Fruit fly (Drosophila melanogaster): ENCODE measurements around the gene kmr.

The kmr gene

dm6 chr3R:13719053-13719452, 4.0 kb downstream of the kmr start (continued):
- TF ChIP-seq chif (GFP tag; optimal IDR thresholded peaks at IDR 0.05) (no peak), chinmo (GFP tag; IDR thresholded peaks at IDR 0.05; ENCODE audit: partially characterized antibody) (0 out of 4 replicates have a peak, but pooled peaks have one; percentile 32), tna (GFP tag; IDR thresholded peaks at IDR 0.05; ENCODE audit: partially characterized antibody) (no peak), ems (GFP tag; optimal IDR thresholded peaks at IDR 0.05) (no peak), CG4617 (GFP tag; optimal IDR thresholded peaks at IDR 0.05; ENCODE audit: borderline replicate concordance) (no peak), CG4707 (GFP tag; optimal IDR thresholded peaks at IDR 0.05) (no peak), CG6175 (GFP tag; IDR thresholded peaks at IDR 0.05) (no peak), dati (GFP tag; IDR thresholded peaks at IDR 0.05) (no peak), en (GFP tag; optimal IDR thresholded peaks at IDR 0.05) (no peak), CG34376 (GFP tag; optimal IDR thresholded peaks at IDR 0.05) (no peak), Ets97D (GFP tag; optimal IDR thresholded peaks at IDR 0.05) (no peak), CG12236 (GFP tag; optimal IDR thresholded peaks at IDR 0.05) (no peak), Side (GFP tag; optimal IDR thresholded peaks at IDR 0.05) (no peak), Deaf1 (tag; optimal IDR thresholded peaks at IDR 0.05) (no peak), crol (GFP tag; IDR thresholded peaks at IDR 0.05) (peak; percentile 28), dmrt99B (tag; optimal IDR thresholded peaks at IDR 0.05) (no peak), CG7839 (tag; optimal IDR thresholded peaks at IDR 0.05) (no peak), CG10147 (GFP tag; optimal IDR thresholded peaks at IDR 0.05) (no peak), Max (GFP tag; optimal IDR thresholded peaks at IDR 0.05) (no peak), twi (tag; optimal IDR thresholded peaks at IDR 0.05) (peak; percentile 98), Hr39 (optimal IDR thresholded peaks at IDR 0.05) (no peak), CG9876 (GFP tag; optimal IDR thresholded peaks at IDR 0.05) (no peak), ara (GFP tag; IDR thresholded peaks at IDR 0.05) (0 out of 2 replicates have a peak, but pooled peaks have one; percentile 10), CG18011 (GFP tag; optimal IDR thresholded peaks at IDR 0.05) (no peak), CG5180 (GFP tag; optimal IDR thresholded peaks at IDR 0.05) (no peak), CG6683 (GFP tag; optimal IDR thresholded peaks at IDR 0.05) (no peak), Asciz (GFP tag; optimal IDR thresholded peaks at IDR 0.05) (no peak), CG1024 (GFP tag; IDR thresholded peaks at IDR 0.05) (no peak), gro (GFP tag; optimal IDR thresholded peaks at IDR 0.05) (no peak), inv (GFP tag; IDR thresholded peaks at IDR 0.05; ENCODE audit: partially characterized antibody) (no peak), GATAe (GFP tag; conservative IDR thresholded peaks at IDR 0.05) (no peak)

DNA sequence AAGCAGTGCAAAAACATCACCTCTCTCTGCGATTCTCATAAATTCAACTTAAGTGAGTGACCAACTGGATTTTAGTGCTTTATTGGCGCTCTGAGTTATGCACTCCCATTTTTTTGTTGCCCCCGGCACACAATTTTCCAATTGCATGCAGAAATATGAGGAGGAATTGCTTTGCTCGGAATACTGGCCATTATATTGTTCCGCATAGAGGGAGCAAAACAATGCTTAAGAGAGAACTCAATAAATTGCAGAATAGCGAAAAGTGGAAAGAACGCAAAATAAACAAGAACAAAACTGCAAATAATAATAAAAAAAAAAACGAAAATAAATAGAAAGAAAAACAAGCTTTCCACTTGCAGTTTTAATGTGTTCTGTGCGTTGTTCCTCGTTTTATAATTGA, 5.8 kb downstream of the kmr start:
- TF ChIP-seq CG17829 (tag; optimal IDR thresholded peaks at IDR 0.05) (peak; percentile 77), Awh (GFP tag; IDR thresholded peaks at IDR 0.05) (no peak), CG10959 (GFP tag; IDR thresholded peaks at IDR 0.05) (0 out of 2 replicates have a peak, but pooled peaks have one; percentile 12), CG12104 (GFP tag; optimal IDR thresholded peaks at IDR 0.05) (no peak), Ets97D (GFP tag; optimal IDR thresholded peaks at IDR 0.05) (no peak), sd (tag; optimal IDR thresholded peaks at IDR 0.05) (no peak), CG6654 (GFP tag; optimal IDR thresholded peaks at IDR 0.05) (no peak)

DNA sequence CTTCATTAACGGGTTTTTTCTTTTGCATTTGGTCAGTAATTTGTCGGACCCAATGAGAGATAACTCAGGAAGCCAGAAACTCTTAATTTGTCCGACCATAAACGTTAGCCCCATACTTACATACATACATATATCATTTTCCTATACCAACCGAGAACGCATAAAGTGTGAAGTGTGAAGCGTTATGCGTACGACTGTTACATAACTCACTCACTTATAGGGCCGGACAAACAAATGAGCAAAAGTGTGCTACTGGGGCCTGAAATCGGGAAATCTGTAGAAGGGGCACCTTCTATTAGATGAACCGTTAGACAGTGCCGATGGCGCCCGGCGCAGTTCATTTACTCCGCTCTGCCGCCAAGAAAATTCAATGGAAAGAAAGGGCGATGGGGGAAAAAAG, 7.0 kb downstream of the kmr start:
- TF ChIP-seq CG31441 (GFP tag; IDR thresholded peaks at IDR 0.05), result no peak
- TF ChIP-seq Pdp1 (GFP tag; optimal IDR thresholded peaks at IDR 0.05), result peak in 1 of 2 experiments; percentile 91
